Worm (Caenorhabditis elegans): Measurements from ENCODE around the gene F53F4.15.

ce11 chrV:13589494-13590176 is 31.1 kb upstream of the F53F4.15 start, which contains the start of the genes F53F4.2 and F53F4.18:
- TF ChIP-seq lsy-2 (tag; optimal IDR thresholded peaks at IDR 0.05) (no peak), mdl-1 (tag; optimal IDR thresholded peaks at IDR 0.05) (no peak)

Measured in whole organism, L1 larva.